In the genomic region with DNA sequence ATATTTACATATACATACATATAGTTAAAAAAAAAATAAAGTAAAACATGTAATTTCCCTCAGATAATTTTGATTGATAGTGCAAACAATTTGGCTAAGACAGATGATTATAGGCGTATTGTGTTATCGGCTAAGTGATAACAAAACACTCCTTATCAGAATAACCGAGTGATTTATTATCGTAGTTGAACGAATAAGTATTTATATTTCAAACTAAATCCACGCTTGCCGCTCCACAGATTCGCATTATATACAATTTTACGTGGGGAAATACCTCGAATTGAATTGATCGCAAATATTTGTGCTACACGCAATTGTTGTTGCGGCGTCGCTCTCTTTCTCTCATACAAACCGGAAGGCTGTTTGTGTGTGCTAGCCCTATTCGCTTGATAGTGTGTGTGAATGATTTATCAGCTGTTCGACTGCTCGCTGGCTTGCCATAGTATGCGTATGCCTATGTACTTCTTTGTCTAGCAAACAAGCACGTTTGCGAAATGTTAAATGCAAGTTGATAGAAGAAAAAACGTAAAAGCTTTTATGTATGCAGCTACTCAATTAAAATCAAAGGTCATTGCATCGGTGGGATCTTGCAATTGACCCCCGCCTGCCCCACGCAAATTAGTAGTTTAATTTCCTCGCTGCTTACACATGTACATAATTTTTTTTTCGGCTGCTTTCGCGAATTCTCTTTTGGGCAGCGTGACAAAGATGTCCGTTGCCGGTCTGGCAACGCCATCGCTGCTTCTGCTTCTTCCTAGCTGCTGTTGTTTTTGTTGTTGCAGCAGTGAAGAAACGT, we compare ENCODE assay signal across 6 fruit fly cellular contexts.
TF ChIP-seq lines count a peak whose summit lies in the region.

No protein-coding gene starts in this region.

- no peak for TF ChIP-seq CTCF in whole organism, embryonic (GFP tag; optimal IDR thresholded peaks at IDR 0.05; lab: Kevin White, UChicago)

TF ChIP-seq in whole organism, 6 proteins besides CTCF, POLR2A, EP300 and RAD21:
- TF ChIP-seq CG8478 (optimal IDR thresholded peaks at IDR 0.05; lab: Kevin White, UChicago) (peak; percentile 19), psq (optimal IDR thresholded peaks at IDR 0.05; lab: Kevin White, UChicago) (no peak)

TF ChIP-seq in whole organism, adult, 20 proteins besides CTCF, POLR2A, EP300 and RAD21:
- TF ChIP-seq bab1 (GFP tag; optimal IDR thresholded peaks at IDR 0.05; lab: Kevin White, UChicago) (no peak), cnc (optimal IDR thresholded peaks at IDR 0.05; lab: Kevin White, UChicago) (no peak), tj (GFP tag; optimal IDR thresholded peaks at IDR 0.05; lab: Kevin White, UChicago) (peak; percentile 6), Mnt (GFP tag; optimal IDR thresholded peaks at IDR 0.05; lab: Kevin White, UChicago) (peak; percentile 27), kay (GFP tag; lab: Kevin White, UChicago; ENCODE audit: borderline replicate concordance) (no peak), CG11617 (GFP tag; optimal IDR thresholded peaks at IDR 0.05; lab: Kevin White, UChicago) (peak; percentile 27), cic (GFP tag; optimal IDR thresholded peaks at IDR 0.05; lab: Kevin White, UChicago) (peak; percentile 88), Clk (GFP tag; optimal IDR thresholded peaks at IDR 0.05; lab: Kevin White, UChicago) (no peak), CG7045 (GFP tag; optimal IDR thresholded peaks at IDR 0.05; lab: Kevin White, UChicago) (peak; percentile 16)

TF ChIP-seq in whole organism, embryonic, 481 proteins besides CTCF, POLR2A, EP300 and RAD21 (continues in another document):
- no peak for TF ChIP-seq pros (GFP tag; optimal IDR thresholded peaks at IDR 0.05; lab: Kevin White, UChicago)
- no peak for TF ChIP-seq CG17612 (GFP tag; IDR thresholded peaks at IDR 0.05; lab: Robert Waterston, UW)
- TF ChIP-seq Hr39 (optimal IDR thresholded peaks at IDR 0.05; lab: Kevin White, UChicago) = no peak
- 0 out of 3 replicates have a peak, but pooled peaks have one; percentile 8 for TF ChIP-seq CG11695 (GFP tag; IDR thresholded peaks at IDR 0.05; lab: Robert Waterston, UW)
- no peak for TF ChIP-seq CG31365 (tag; optimal IDR thresholded peaks at IDR 0.05; lab: Kevin White, UChicago)
- TF ChIP-seq CG1832 (GFP tag; optimal IDR thresholded peaks at IDR 0.05; lab: Kevin White, UChicago) = no peak
- TF ChIP-seq ci (GFP tag; IDR thresholded peaks at IDR 0.05; lab: Robert Waterston, UW) = peak; percentile 57; the same call in 1 of the 3 replicates
- no peak for TF ChIP-seq CG10654 (GFP tag; optimal IDR thresholded peaks at IDR 0.05; lab: Kevin White, UChicago)
- no peak for TF ChIP-seq PHDP (tag; optimal IDR thresholded peaks at IDR 0.05; lab: Kevin White, UChicago)
- peak; percentile 84 for TF ChIP-seq CG4360 (GFP tag; IDR thresholded peaks at IDR 0.05; lab: Robert Waterston, UW)
- no peak for TF ChIP-seq Hr78 (GFP tag; optimal IDR thresholded peaks at IDR 0.05; lab: Kevin White, UChicago)
- TF ChIP-seq Atf3 (GFP tag; optimal IDR thresholded peaks at IDR 0.05; lab: Kevin White, UChicago) = no peak
- TF ChIP-seq ato (GFP tag; IDR thresholded peaks at IDR 0.05; lab: Robert Waterston, UW; ENCODE audit: partially characterized antibody) = no peak
- TF ChIP-seq sens (GFP tag; lab: Kevin White, UChicago) = peak; percentile 85
- no peak for TF ChIP-seq Dek (tag; optimal IDR thresholded peaks at IDR 0.05; lab: Kevin White, UChicago)
- TF ChIP-seq btn (GFP tag; optimal IDR thresholded peaks at IDR 0.05; lab: Kevin White, UChicago) = no peak
- TF ChIP-seq YL-1 (GFP tag; optimal IDR thresholded peaks at IDR 0.05; lab: Kevin White, UChicago) = peak; percentile 74
- TF ChIP-seq ind (GFP tag; optimal IDR thresholded peaks at IDR 0.05; lab: Kevin White, UChicago) = no peak

TF ChIP-seq in whole organism, prepupa, 60 proteins besides CTCF, POLR2A, EP300 and RAD21 (continues in another document):
- TF ChIP-seq salr (GFP tag; optimal IDR thresholded peaks at IDR 0.05; lab: Kevin White, UChicago) (no peak), CG9139 (GFP tag; optimal IDR thresholded peaks at IDR 0.05; lab: Kevin White, UChicago) (no peak), Sox14 (GFP tag; optimal IDR thresholded peaks at IDR 0.05; lab: Kevin White, UChicago) (peak; percentile 72), lz (GFP tag; optimal IDR thresholded peaks at IDR 0.05; lab: Kevin White, UChicago) (no peak), net (GFP tag; optimal IDR thresholded peaks at IDR 0.05; lab: Kevin White, UChicago) (no peak), CG10631 (GFP tag; optimal IDR thresholded peaks at IDR 0.05; lab: Kevin White, UChicago) (no peak), vri (GFP tag; optimal IDR thresholded peaks at IDR 0.05; lab: Kevin White, UChicago) (no peak), CG1621 (tag; optimal IDR thresholded peaks at IDR 0.05; lab: Kevin White, UChicago) (no peak), CG34406 (GFP tag; optimal IDR thresholded peaks at IDR 0.05; lab: Kevin White, UChicago) (no peak), CG3032 (tag; optimal IDR thresholded peaks at IDR 0.05; lab: Kevin White, UChicago) (peak; percentile 36), CG7368 (GFP tag; optimal IDR thresholded peaks at IDR 0.05; lab: Kevin White, UChicago) (no peak), Ets96B (tag; optimal IDR thresholded peaks at IDR 0.05; lab: Kevin White, UChicago) (peak; percentile 11), svp (GFP tag; lab: Kevin White, UChicago) (no peak), acj6 (GFP tag; optimal IDR thresholded peaks at IDR 0.05; lab: Kevin White, UChicago) (no peak), Sox15 (GFP tag; optimal IDR thresholded peaks at IDR 0.05; lab: Kevin White, UChicago) (no peak), fkh (GFP tag; optimal IDR thresholded peaks at IDR 0.05; lab: Kevin White, UChicago) (peak; percentile 59), OdsH (GFP tag; optimal IDR thresholded peaks at IDR 0.05; lab: Kevin White, UChicago) (no peak), Eip75B (GFP tag; optimal IDR thresholded peaks at IDR 0.05; lab: Kevin White, UChicago) (no peak), Eip93F (GFP tag; optimal IDR thresholded peaks at IDR 0.05; lab: Kevin White, UChicago) (no peak), CG6792 (GFP tag; optimal IDR thresholded peaks at IDR 0.05; lab: Kevin White, UChicago) (no peak)

TF ChIP-seq in whole organism, pupa, 21 proteins besides CTCF, POLR2A, EP300 and RAD21:
- TF ChIP-seq CG4496 (GFP tag; IDR thresholded peaks at IDR 0.05; lab: Robert Waterston, UW) (peak; percentile 76; the same call in 2 of the 3 replicates), CG12605 (GFP tag; IDR thresholded peaks at IDR 0.05; lab: Robert Waterston, UW) (no peak), CG9948 (tag; optimal IDR thresholded peaks at IDR 0.05; lab: Kevin White, UChicago) (peak; percentile 8), CG15710 (tag; optimal IDR thresholded peaks at IDR 0.05; lab: Kevin White, UChicago) (peak; percentile 16)
TF ChIP-seq in whole organism, pupa: peak in this region for 3.

TF ChIP-seq in whole organism, wandering third instar larva, 38 proteins besides CTCF, POLR2A, EP300 and RAD21:
- TF ChIP-seq ey (GFP tag; optimal IDR thresholded peaks at IDR 0.05; lab: Kevin White, UChicago) = no peak
- peak; percentile 86 for TF ChIP-seq psq (GFP tag; optimal IDR thresholded peaks at IDR 0.05; lab: Kevin White, UChicago)
- TF ChIP-seq Rel (GFP tag; optimal IDR thresholded peaks at IDR 0.05; lab: Kevin White, UChicago) = no peak
- TF ChIP-seq Rel (tag; optimal IDR thresholded peaks at IDR 0.05; lab: Kevin White, UChicago) = peak; percentile 90
TF ChIP-seq in whole organism, wandering third instar larva: peak in this region for 2.
